Worm (Caenorhabditis elegans): ENCODE results near the gene ZK546.5.
"Not testable (repeated sequence)": the region's sequence is repeated elsewhere in the genome, so short reads cannot be mapped to it uniquely, and the experiment has no call there.

ZK546.5 gene

DNA sequence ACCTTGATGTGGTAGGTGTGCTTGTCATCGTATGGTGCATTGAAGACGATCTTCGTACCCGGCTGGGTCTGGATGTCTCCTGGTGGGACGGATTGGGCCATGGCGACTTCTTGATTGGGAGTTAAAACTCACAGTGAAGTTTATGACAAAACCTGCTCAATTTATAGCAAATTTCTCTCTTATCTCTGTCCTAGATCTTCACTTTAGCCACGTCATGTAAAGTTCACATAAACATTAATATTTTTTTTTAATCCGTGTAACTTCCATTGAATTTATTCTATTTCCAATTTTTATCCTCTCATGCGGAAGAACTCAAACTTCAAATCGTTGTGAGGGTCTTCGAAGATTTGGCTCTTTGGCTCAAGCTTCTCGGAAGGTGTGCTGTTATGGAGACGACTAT lies 19.2 kb upstream of the ZK546.5 start, which contains the start of gene msp-31:
TSS of gene msp-31 (minus strand) at position 101 of the 400 bp plus-strand sequence.
- TF ChIP-seq unc-39, ztf-11, lin-13 (tag; optimal IDR thresholded peaks at IDR 0.05): not testable (repeated sequence)

DNA sequence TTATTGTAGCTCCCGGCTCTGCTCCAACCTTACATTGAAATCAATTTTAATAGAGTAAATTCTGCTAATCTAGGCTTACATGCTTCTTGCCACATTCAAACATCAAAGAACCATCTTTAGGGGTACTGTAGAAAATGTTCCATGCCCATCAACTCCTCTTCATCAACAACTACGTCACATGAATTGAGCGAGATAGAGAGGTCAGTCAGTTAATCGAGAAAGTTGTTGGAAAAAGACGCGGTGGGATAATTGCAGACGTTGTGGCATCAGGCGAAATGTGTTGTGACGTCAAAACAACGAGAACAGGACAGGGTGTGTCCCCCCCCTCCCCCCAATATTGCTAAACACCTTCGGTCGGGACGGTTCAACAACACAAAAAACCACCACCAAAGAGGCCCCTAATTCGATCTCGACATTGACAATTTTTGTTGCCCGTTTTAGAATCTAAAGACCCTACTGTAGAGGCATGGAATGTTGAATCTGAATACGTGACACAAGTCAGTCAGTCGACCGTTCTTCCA lies 17.1 kb upstream of the ZK546.5 start:
- peak; percentile 64 for TF ChIP-seq nhr-2 (tag; optimal IDR thresholded peaks at IDR 0.05)
- TF ChIP-seq ceh-39 (tag; optimal IDR thresholded peaks at IDR 0.05): no peak
- TF ChIP-seq elt-3 (tag; optimal IDR thresholded peaks at IDR 0.05): no peak
- TF ChIP-seq ham-2 (GFP tag; optimal IDR thresholded peaks at IDR 0.05): no peak
- no peak for TF ChIP-seq unc-39 (tag; optimal IDR thresholded peaks at IDR 0.05)
- no peak for TF ChIP-seq M03D4.4 (tag; optimal IDR thresholded peaks at IDR 0.05)
- TF ChIP-seq zip-8 (tag; optimal IDR thresholded peaks at IDR 0.05): no peak

DNA sequence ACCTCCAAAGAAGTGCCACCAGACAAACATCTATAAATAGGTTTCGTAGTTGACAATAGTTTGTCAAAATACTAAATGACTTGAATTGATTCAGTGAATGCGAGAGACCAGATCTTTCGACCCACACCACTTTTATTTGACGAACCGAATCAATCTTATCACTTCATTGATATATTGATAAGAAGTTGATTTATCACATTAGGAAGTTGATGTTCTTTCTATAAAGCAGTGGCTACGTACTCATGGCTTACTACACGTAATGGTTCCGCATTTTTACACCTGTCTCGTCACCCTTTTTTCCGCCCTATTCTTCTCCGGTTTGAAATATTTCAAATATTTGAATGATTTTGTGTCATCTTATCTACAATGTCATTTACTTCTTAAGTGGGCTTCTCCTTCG lies 15.0 kb upstream of the ZK546.5 start:
- TF ChIP-seq lsy-2 (tag; optimal IDR thresholded peaks at IDR 0.05) (no peak), elt-1 (tag; optimal IDR thresholded peaks at IDR 0.05; ENCODE audit: borderline replicate concordance, insufficient read depth) (no peak), unc-62 (GFP tag; optimal IDR thresholded peaks at IDR 0.05) (no peak)

DNA sequence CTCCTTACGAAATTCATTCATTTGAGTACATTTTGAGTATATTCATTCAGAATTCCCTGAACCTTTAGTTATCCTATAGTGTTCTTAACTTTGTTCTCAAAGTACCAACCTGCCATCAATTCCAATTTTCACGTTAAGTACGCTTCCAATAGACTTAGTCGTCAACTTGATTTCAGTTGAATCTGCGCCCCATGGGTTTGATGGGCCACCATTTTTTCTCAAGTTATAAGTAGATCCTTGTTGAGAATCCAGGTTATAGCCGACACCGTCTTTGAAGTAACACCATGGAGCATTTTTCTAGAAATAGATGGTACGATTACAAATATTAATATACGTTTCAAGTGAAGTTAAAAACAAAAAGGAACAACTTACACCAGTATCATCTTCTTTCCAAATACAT lies 10.9 kb upstream of the ZK546.5 start:
- TF ChIP-seq ceh-43 (GFP tag; optimal IDR thresholded peaks at IDR 0.05) (no peak), flh-1 (GFP tag; optimal IDR thresholded peaks at IDR 0.05) (no peak), mep-1 (tag; optimal IDR thresholded peaks at IDR 0.05) (no peak), sptf-1 (tag; optimal IDR thresholded peaks at IDR 0.05) (no peak), ztf-11 (tag; optimal IDR thresholded peaks at IDR 0.05) (no peak), snpc-4 (tag; optimal IDR thresholded peaks at IDR 0.05) (no peak), M03D4.4 (tag; optimal IDR thresholded peaks at IDR 0.05) (no peak)

DNA sequence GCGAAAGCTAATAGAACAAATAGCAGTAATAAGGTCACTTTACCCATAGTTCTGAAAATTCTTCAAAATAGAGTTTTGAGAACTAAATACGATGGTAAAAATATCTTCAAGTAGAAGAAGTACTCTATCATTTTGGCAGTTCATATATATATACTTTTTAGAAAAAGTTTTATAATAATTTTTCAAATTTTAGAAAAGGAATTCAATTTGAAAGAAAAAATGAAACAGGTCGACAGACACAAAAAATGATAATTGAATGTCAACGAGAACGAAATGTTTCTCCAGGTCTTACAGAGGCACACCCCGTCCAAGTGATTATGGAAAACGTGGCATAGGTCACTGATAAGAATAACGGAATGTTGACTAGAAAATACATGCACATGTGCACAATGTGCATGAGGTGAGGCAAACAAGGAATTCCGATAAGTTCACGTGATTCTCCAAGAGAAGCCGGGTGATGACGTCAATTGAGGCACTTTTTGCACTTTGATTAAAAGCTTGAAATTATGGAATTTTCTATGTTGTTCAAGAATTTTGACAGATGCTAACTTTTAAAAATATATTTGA lies 10.3 kb upstream of the ZK546.5 start, which contains the start of gene aagr-2:
TSS of gene aagr-2 (minus strand) at position 51 of the 567 bp plus-strand sequence.
- TF ChIP-seq ces-1 (GFP tag; optimal IDR thresholded peaks at IDR 0.05): no peak
- no peak for TF ChIP-seq nhr-12 (tag; optimal IDR thresholded peaks at IDR 0.05)
- no peak for TF ChIP-seq lsy-2 (tag; optimal IDR thresholded peaks at IDR 0.05)
- TF ChIP-seq ztf-11 (tag; optimal IDR thresholded peaks at IDR 0.05): no peak
- no peak for TF ChIP-seq pha-4 (tag; optimal IDR thresholded peaks at IDR 0.05)
- TF ChIP-seq blmp-1 (tag; optimal IDR thresholded peaks at IDR 0.05): no peak
- no peak for TF ChIP-seq nhr-2 (tag; optimal IDR thresholded peaks at IDR 0.05)
- no peak for TF ChIP-seq flh-1 (GFP tag; optimal IDR thresholded peaks at IDR 0.05)
- no peak for TF ChIP-seq hlh-1 (tag; optimal IDR thresholded peaks at IDR 0.05)

DNA sequence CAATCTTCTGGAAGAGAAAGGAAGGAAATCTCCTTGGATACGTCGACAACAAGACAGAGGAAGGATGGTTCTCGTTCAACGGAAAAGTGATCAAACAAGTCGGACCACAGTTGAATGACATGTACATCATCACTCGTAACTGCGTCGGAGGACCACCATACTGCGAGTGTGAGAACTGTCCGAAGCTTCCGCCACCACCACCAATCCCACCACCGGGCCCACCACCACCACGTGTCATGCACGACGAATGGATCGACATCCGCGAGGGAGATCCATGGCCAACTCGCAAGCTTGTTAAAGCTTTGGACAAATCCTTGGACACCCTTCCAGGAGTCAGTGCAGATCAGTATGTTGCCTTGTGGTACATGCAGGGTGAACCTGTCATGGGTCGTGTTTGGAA lies 4.3 kb upstream of the ZK546.5 start:
- TF ChIP-seq blmp-1 (tag; optimal IDR thresholded peaks at IDR 0.05) (no peak), mab-5 (tag; optimal IDR thresholded peaks at IDR 0.05) (no peak), cnd-1 (tag; optimal IDR thresholded peaks at IDR 0.05) (no peak), ham-2 (GFP tag; optimal IDR thresholded peaks at IDR 0.05) (no peak), nhr-76 (tag; optimal IDR thresholded peaks at IDR 0.05) (no peak), unc-120 (tag; optimal IDR thresholded peaks at IDR 0.05; ENCODE audit: poor library complexity, severe bottlenecking) (no peak)

DNA sequence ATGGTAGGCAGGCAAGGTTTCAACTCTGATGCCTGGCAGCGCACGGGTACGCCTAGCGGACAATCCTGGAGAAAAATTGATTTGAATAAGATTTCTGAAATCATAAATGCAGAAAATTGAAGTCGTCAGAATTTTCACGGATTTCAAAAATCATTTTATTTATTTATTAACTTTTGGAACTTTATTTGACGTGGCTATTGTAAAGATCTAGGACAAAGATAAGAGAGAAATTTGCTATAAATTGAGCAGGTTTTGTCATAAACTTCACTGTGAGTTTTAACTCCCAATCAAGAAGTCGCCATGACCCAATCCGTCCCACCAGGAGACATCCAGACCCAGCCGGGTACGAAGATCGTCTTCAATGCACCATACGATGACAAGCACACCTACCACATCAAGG lies 2.9 kb upstream of the ZK546.5 start, which contains the start of gene msp-152:
TSS of gene msp-152 (plus strand) at position 301 of the 400 bp plus-strand sequence.
- not testable (repeated sequence) for TF ChIP-seq lin-32 (GFP tag; optimal IDR thresholded peaks at IDR 0.05); pha-4 (tag; optimal IDR thresholded peaks at IDR 0.05); tbx-8 (GFP tag; optimal IDR thresholded peaks at IDR 0.05)

All from whole organism, mixed stage, embryonic.